Worm (Caenorhabditis elegans) whole organism, early embryonic: ENCODE results near the gene ttr-50.

Source experiments
- B0310.2 ChIP-seq: sonication (generic microtip); optimal IDR thresholded peaks from 2 replicates; lab custom pipeline; 2016; ENCODE audit warnings: mild to moderate bottlenecking, missing genetic modification characterization, missing compliant biosample characterization
- F13C5.2 ChIP-seq: sonication (generic microtip); optimal IDR thresholded peaks from 2 replicates; lab custom pipeline; 2017; ENCODE audit warnings: mild to moderate bottlenecking, missing genetic modification characterization, inconsistent platforms, missing compliant biosample characterization
- aly-1 ChIP-seq: sonication (generic microtip); optimal IDR thresholded peaks from 2 replicates; lab custom pipeline; 2016; ENCODE audit warnings: missing genetic modification characterization, missing compliant biosample characterization
- ama-1 ChIP-seq: fragments of 150-350 bp; optimal IDR thresholded peaks from 2 replicates; lab custom pipeline; 2014
- ceh-13 ChIP-seq: fragments of 200-800 bp; sonication (Bioruptor generic); optimal IDR thresholded peaks from 2 replicates; lab custom pipeline; 2018; ENCODE audit warnings: mild to moderate bottlenecking, missing genetic modification characterization, missing compliant biosample characterization
- ceh-36 ChIP-seq: sonication (generic microtip); optimal IDR thresholded peaks from 2 replicates; lab custom pipeline; 2016; ENCODE audit warnings: missing genetic modification characterization, inconsistent platforms, missing compliant biosample characterization
- ets-7 ChIP-seq: sonication (generic microtip); optimal IDR thresholded peaks from 2 replicates; lab custom pipeline; 2016; ENCODE audit warnings: missing genotype, missing genetic modification characterization, missing compliant biosample characterization
- flt-1 ChIP-seq: fragments of 200-800 bp; sonication (Bioruptor generic); IDR thresholded peaks from 2 replicates; pipeline ENCODE4 v1.3.6; 2022; ENCODE audit warnings: missing genetic modification characterization, missing compliant biosample characterization
- hmbx-1 ChIP-seq: sonication (generic microtip); optimal IDR thresholded peaks from 2 replicates; lab custom pipeline; 2016; ENCODE audit warnings: mild to moderate bottlenecking, missing genetic modification characterization, missing compliant biosample characterization
- hmg-4 ChIP-seq: fragments of 200-800 bp; sonication (Bioruptor generic); optimal IDR thresholded peaks from 2 replicates; lab custom pipeline; 2018; ENCODE audit warnings: mild to moderate bottlenecking, missing genetic modification characterization, missing compliant biosample characterization
- hnd-1 ChIP-seq: sonication (generic microtip); optimal IDR thresholded peaks from 2 replicates; lab custom pipeline; 2016; ENCODE audit warnings: missing genetic modification characterization, missing compliant biosample characterization
- pes-1 ChIP-seq: fragments of 200-800 bp; sonication (Bioruptor generic); IDR thresholded peaks from 2 replicates; pipeline ENCODE4 v1.3.6; 2022; ENCODE audit warnings: missing genetic modification reagents, missing genetic modification characterization, missing compliant biosample characterization
- scrt-1 ChIP-seq: fragments of 200-800 bp; sonication (Bioruptor generic); IDR thresholded peaks from 2 replicates; pipeline ENCODE4 v1.3.6; 2022; ENCODE audit warnings: missing genetic modification characterization, missing compliant biosample characterization
- sea-1 ChIP-seq: fragments of 200-800 bp; sonication (Bioruptor generic); conservative IDR thresholded peaks from 2 replicates; pipeline ENCODE4 v1.3.6; 2022; ENCODE audit warnings: missing genetic modification characterization, missing compliant biosample characterization
- tbx-11 ChIP-seq: fragments of 200-800 bp; sonication (Bioruptor generic); IDR thresholded peaks from 2 replicates; pipeline ENCODE4 v1.3.6; 2022; ENCODE audit warnings: missing genetic modification characterization, missing compliant biosample characterization
- tbx-37 ChIP-seq: fragments of 200-800 bp; sonication (Bioruptor generic); conservative IDR thresholded peaks from 2 replicates; pipeline ENCODE4 v1.3.6; 2022; ENCODE audit warnings: missing genetic modification reagents, missing genetic modification characterization, missing compliant biosample characterization
- tra-4 ChIP-seq: sonication (generic microtip); optimal IDR thresholded peaks from 2 replicates; lab custom pipeline; 2017; ENCODE audit warnings: missing genetic modification characterization, missing compliant biosample characterization

Gene ttr-50

DNA sequence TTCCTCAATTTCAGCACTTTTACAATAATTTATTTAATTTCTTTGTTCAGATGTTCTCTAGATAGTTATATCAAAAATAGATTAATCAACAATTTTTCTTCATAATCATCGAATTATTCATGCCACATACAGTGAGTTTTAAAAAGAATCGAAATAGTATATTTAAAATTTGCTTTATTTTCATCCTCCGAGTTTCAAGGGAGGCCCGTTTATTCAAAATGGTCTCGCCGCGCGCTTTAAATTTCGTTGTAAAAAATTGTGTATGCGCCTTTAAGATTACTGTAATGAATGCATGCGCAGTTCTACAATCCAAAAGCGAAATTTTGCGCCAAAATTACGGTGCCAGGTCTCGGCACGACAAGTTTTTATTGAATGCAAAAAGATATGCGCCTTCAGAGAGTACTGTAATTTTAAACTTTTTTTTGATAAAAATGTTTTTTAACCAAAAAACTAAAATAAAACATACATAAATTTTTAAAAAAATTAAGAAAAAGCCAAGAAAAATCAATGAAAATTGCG, 19.0 kb upstream of the ttr-50 start, which contains the start of gene ZK792.1:
ZK792.1 (plus strand) TSS at position 51 of the 519 bp plus-strand sequence.
- no peak for TF ChIP-seq tbx-37
- no peak for TF ChIP-seq ets-7 (tag; lab: Kevin White, UChicago)
- no peak for TF ChIP-seq F13C5.2
- TF ChIP-seq hmg-4 (GFP tag; lab: Kevin White, UChicago) = no peak

DNA sequence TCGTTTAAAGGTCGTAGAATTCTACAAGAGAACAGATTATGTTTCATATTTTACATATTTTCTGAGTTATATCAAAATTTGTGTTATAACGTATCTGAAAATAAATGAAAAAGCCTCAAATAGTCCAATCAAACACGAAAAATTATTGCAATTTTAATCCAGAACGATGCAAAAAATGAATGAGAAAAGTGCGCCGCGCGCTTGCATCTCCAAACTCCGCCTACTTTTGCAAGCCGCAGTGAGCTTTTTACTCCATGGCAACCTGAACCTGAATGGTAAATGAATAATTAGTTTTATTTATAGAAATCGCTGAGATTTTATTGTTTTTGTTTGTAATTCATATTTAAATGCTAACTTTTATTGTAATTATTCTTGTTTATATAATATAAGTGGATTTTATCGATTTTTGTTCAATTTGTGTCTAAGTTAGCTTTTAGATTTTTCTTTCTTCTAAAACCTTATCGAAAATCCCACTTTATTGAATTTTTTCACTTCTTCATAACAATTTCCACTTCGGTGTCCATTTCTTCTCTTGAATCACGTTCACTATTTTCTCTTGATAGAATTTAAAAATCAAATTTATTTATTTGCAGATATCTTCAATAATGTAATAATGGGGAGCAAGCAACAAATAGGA, 15.4 kb upstream of the ttr-50 start, which contains the start of gene ZK809.5:
ZK809.5 (plus strand) TSS at position 587 of the 637 bp plus-strand sequence.
- no peak for TF ChIP-seq B0310.2 (tag; lab: Kevin White, UChicago)

DNA sequence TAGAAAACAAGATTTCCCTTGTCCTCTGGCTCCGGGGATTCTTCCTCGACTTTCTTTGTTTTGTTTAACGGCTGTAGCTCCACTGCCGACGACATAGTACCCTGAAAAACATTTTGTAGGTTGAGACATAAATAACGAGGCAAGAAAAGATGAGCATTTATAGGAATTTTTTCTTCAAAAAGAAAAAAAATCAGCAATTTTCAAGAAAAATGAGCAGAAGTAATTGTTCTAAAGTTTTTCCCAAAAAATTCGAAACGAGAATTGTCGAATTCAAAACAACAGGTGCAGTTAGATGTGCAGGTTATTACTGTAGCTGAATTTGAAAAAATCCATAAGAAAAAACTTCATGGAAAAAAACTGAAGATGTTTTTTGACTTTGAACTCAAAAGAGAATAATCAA, 14.6 kb upstream of the ttr-50 start, which contains the start of gene ent-1:
ent-1 (minus strand) TSS at position 101 of the 400 bp plus-strand sequence.
- TF ChIP-seq ceh-36 (tag; lab: Kevin White, UChicago) (no peak), hnd-1 (tag; lab: Kevin White, UChicago) (no peak), scrt-1 (no peak), tbx-11 (no peak)

DNA sequence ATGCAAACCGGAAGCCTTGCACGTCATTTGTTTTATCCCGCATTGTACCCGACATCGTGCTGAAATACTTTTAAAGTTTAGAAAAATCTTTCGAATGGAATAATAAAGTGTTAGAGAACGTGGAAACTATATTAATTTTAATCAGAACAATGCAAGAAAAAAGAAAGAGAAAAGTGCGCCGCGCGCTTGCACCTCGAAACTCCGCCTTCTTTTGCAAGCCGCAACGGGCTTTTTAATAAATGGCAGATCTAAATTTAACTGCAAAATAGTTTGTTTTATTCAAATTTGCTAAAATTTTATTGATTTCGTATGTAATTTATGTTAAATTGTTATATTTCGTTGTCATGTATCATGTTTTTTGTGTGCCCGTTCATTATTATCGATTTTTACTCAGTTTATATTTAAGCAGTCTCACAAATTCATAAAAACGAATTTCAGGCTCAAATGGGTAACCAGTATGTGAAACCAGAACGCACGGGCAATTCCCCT, 11.2 kb upstream of the ttr-50 start, which contains the start of the genes acl-3 and ndub-6:
acl-3 (minus strand) TSS at position 59 of the 489 bp plus-strand sequence.
ndub-6 (plus strand) TSS at position 439 of the 489 bp plus-strand sequence.
- no peak for TF ChIP-seq flt-1 (GFP tag; lab: Robert Waterston, UW)

DNA sequence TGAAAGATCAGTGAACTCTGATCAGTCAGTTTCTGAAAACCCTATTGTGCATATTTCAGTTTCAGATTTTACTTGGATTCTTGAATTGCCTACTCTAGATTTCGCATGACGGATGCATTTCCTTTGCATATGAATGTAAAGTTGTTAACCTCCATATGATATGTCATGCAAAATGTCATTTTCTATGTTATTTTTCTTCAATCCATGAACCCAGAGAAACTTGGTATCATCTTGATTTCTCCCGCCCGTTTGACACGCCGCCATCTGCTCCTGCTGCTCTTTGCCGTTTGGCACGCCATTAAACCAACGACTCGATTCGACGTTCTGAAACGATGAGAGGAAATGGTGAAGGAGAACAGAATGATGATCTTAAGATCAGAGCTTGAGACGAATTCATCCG, 9.5 kb upstream of the ttr-50 start:
- TF ChIP-seq flt-1 (GFP tag; lab: Robert Waterston, UW) = no peak
- TF ChIP-seq tbx-37 = no peak
- no peak for TF ChIP-seq ceh-13
- no peak for TF ChIP-seq hmbx-1 (tag; lab: Kevin White, UChicago)
- TF ChIP-seq hmg-4 (GFP tag; lab: Kevin White, UChicago) = no peak
- no peak for TF ChIP-seq tbx-11
- no peak for TF ChIP-seq pes-1
- no peak for TF ChIP-seq scrt-1
- TF ChIP-seq B0310.2 (tag; lab: Kevin White, UChicago) = no peak
- no peak for TF ChIP-seq hnd-1 (tag; lab: Kevin White, UChicago)
- TF ChIP-seq ama-1 (lab: Kevin White, UChicago) = no peak
- no peak for TF ChIP-seq aly-1
- no peak for TF ChIP-seq sea-1 (GFP tag; lab: Robert Waterston, UW)
- no peak for TF ChIP-seq ets-7 (tag; lab: Kevin White, UChicago)
- TF ChIP-seq F13C5.2 = no peak
- no peak for TF ChIP-seq ceh-36 (tag; lab: Kevin White, UChicago)
- no peak for TF ChIP-seq tra-4

DNA sequence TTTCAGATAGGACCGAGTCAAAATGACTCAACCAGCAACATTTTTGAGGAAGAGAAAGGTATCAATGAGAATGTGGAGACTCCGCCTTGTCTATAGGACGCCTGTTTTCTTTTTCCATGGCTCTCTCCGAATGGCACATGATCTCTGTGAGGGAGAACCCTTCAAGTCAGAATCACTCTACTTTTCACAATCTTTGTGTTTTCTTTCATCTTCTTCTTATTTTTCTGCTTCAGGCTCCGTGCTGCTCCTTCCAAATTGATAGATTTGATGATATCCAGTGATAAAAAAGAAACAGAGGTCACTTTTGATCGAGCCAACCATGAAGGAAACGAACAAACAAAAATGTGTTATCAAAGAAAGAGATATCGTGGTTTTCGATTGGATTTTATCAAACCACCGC, 8.2 kb upstream of the ttr-50 start, which contains the start of gene ZK809.8:
ZK809.8 (minus strand) TSS at position 34 of the 400 bp plus-strand sequence.
- TF ChIP-seq flt-1 (GFP tag; lab: Robert Waterston, UW) (no peak), hmg-4 (GFP tag; lab: Kevin White, UChicago) (no peak), hmbx-1 (tag; lab: Kevin White, UChicago) (no peak), F13C5.2 (no peak), tra-4 (no peak), B0310.2 (tag; lab: Kevin White, UChicago) (no peak), hnd-1 (tag; lab: Kevin White, UChicago) (no peak), ceh-36 (tag; lab: Kevin White, UChicago) (no peak), pes-1 (no peak), tbx-37 (no peak), ets-7 (tag; lab: Kevin White, UChicago) (no peak), scrt-1 (no peak), sea-1 (GFP tag; lab: Robert Waterston, UW) (no peak)

DNA sequence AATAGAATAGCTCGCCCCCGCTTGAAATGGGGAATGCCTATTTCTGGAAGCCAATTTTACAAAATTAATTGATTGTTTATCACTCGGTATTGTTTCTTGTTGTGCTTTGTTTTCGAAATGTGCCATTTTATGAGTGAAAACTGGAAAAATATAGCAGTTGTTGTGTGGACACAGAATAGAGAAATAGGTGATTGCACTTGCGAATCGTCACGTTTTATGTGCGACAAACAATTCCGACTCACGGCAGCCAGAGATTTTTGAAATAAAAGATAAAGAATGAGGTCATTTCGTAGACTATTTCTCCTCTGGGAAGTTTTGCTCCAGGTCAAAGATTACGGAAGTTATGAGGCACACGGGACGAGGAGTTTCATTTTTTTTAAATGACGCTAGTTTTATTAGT, 6.1 kb upstream of the ttr-50 start:
- no peak for TF ChIP-seq ama-1 (lab: Kevin White, UChicago)

DNA sequence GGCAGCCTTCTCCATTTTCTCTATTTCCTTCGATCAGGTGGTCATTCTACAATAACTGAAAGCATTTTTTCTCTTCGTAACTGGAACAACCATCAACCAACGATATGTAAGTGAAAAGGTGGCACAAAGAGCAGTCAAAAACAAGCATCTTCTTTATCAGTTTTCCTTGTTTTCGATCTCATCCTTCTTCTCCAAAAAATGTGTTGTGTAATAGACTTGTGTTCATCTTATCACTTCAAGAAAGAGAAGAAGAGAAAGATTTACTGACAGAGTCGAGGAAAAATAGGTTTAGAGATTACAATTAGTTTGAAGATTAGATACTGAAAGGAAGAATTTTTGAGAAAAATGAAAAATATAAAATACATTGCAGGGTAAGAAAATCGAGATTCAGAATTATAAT, 4.5 kb upstream of the ttr-50 start:
- TF ChIP-seq hmg-4 (GFP tag; lab: Kevin White, UChicago) (no peak), sea-1 (GFP tag; lab: Robert Waterston, UW) (no peak), ets-7 (tag; lab: Kevin White, UChicago) (no peak), B0310.2 (tag; lab: Kevin White, UChicago) (no peak), scrt-1 (no peak), F13C5.2 (no peak), aly-1 (no peak), tra-4 (no peak), flt-1 (GFP tag; lab: Robert Waterston, UW) (no peak), ceh-36 (tag; lab: Kevin White, UChicago) (no peak), hnd-1 (tag; lab: Kevin White, UChicago) (no peak), ama-1 (lab: Kevin White, UChicago) (no peak), hmbx-1 (tag; lab: Kevin White, UChicago) (no peak)

DNA sequence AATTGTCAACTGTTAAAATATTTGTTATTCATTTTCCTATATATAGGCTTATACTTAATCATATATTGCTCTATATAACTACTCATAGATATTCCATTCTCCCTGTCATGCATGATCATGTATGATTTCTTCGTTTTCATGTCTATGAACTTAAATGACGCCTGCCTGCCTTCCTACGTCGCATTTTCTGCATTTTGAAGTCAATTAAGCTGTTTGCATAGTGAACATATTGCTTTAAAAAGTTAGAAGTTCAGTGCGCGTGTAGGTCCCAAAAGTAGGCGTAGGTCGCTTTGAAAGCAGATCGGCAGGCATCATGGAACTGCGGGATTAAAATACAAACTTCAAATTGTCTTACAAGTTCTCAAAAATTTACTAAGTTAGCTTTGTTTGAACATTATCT, 3.9 kb upstream of the ttr-50 start:
- TF ChIP-seq tra-4 (no peak), B0310.2 (tag; lab: Kevin White, UChicago) (no peak), ceh-13 (no peak), sea-1 (GFP tag; lab: Robert Waterston, UW) (no peak), hnd-1 (tag; lab: Kevin White, UChicago) (no peak), aly-1 (no peak), scrt-1 (no peak), tbx-11 (no peak), flt-1 (GFP tag; lab: Robert Waterston, UW) (no peak), hmg-4 (GFP tag; lab: Kevin White, UChicago) (no peak), ets-7 (tag; lab: Kevin White, UChicago) (no peak), ama-1 (lab: Kevin White, UChicago) (no peak), ceh-36 (tag; lab: Kevin White, UChicago) (no peak), tbx-37 (no peak), pes-1 (no peak), hmbx-1 (tag; lab: Kevin White, UChicago) (no peak), F13C5.2 (no peak)
